Fruit fly (Drosophila melanogaster) whole organism, wandering third instar larva: ENCODE results near the gene CG33969.

Source experiments
- Abd-B ChIP-seq: fragments of >200 bp; optimal IDR thresholded peaks from 2 replicates; lab custom pipeline; 2017; ENCODE audit warnings: missing biosample characterization, missing genetic modification characterization
- CG32264 ChIP-seq: fragments of 200-800 bp; sonication (Bioruptor generic); optimal IDR thresholded peaks from 2 replicates; lab custom pipeline; 2016; ENCODE audit warnings: missing biosample characterization, missing genetic modification characterization
- CG9705 ChIP-seq: fragments of 200-800 bp; sonication (Bioruptor generic); optimal IDR thresholded peaks from 2 replicates; lab custom pipeline; 2018; ENCODE audit warnings: missing biosample characterization, mild to moderate bottlenecking, missing genetic modification characterization
- CrebA ChIP-seq: fragments of 200-800 bp; sonication (Bioruptor generic); optimal IDR thresholded peaks from 2 replicates; lab custom pipeline; 2016; ENCODE audit warnings: missing biosample characterization, mild to moderate bottlenecking, missing genetic modification characterization, borderline replicate concordance
- Dfd ChIP-seq: fragments of >200 bp; optimal IDR thresholded peaks from 2 replicates; lab custom pipeline; 2017; ENCODE audit warnings: missing biosample characterization, missing genetic modification characterization
- Dif ChIP-seq: fragments of 200-275, 200-300 bp; sonication (Bioruptor generic); optimal IDR thresholded peaks from 2 replicates; lab custom pipeline; 2018; ENCODE audit warnings: missing biosample characterization, missing genetic modification characterization; ENCODE audit not compliant: partially characterized antibody
- GATAd ChIP-seq: sonication (Bioruptor generic); optimal IDR thresholded peaks from 2 replicates; lab custom pipeline; 2016; ENCODE audit warnings: missing biosample characterization, missing genetic modification characterization
- Hnf4 ChIP-seq: fragments of 200-800 bp; sonication (Bioruptor generic); optimal IDR thresholded peaks from 2 replicates; lab custom pipeline; 2016; ENCODE audit warnings: missing biosample characterization, mild to moderate bottlenecking, missing genetic modification characterization
- Hr78 ChIP-seq: fragments of >200 bp; optimal IDR thresholded peaks from 2 replicates; lab custom pipeline; 2017; ENCODE audit warnings: missing biosample characterization, missing genetic modification characterization
- Hr83 ChIP-seq: fragments of 200-300 bp; sonication (Bioruptor generic); optimal IDR thresholded peaks from 2 replicates; lab custom pipeline; 2016; ENCODE audit warnings: missing biosample characterization, mild to moderate bottlenecking, missing genetic modification characterization, moderate library complexity; ENCODE audit not compliant: poor library complexity, severe bottlenecking
- Jra ChIP-seq: sonication (Bioruptor generic); optimal IDR thresholded peaks from 2 replicates; lab custom pipeline; 2016; ENCODE audit warnings: missing biosample characterization, missing genetic modification characterization
- Mio ChIP-seq: sonication (Bioruptor generic); optimal IDR thresholded peaks from 2 replicates; lab custom pipeline; 2016; ENCODE audit warnings: missing biosample characterization, missing genetic modification characterization
- Myc ChIP-seq: fragments of >200 bp; optimal IDR thresholded peaks from 2 replicates; lab custom pipeline; 2017
- N ChIP-seq: fragments of >200 bp; optimal IDR thresholded peaks from 2 replicates; lab custom pipeline; 2018; ENCODE audit warnings: missing biosample characterization, missing external identifiers, missing genetic modification characterization
- OdsH ChIP-seq: fragments of 200-800 bp; sonication (Bioruptor generic); optimal IDR thresholded peaks from 2 replicates; lab custom pipeline; 2016; ENCODE audit warnings: missing biosample characterization, mild to moderate bottlenecking, missing genetic modification characterization
- Rel ChIP-seq, 2 experiments: fragments of 200-800 bp; sonication (Bioruptor generic) in 1 of 2; optimal IDR thresholded peaks; 2 replicates in 1 of 2; 3 replicates in 1 of 2; lab custom pipeline; 2016 to 2019; ENCODE audit warnings: mild to moderate bottlenecking in 2 of 2, missing biosample characterization in 2 of 2, missing genetic modification characterization in 2 of 2, moderate library complexity in 1 of 2
- Sp1 ChIP-seq: fragments of 200-800 bp; sonication (Bioruptor generic); optimal IDR thresholded peaks from 3 replicates; lab custom pipeline; 2019; ENCODE audit warnings: missing biosample characterization, mild to moderate bottlenecking, missing genetic modification characterization, moderate library complexity
- Vsx2 ChIP-seq: fragments of 200-300, 225-300 bp; sonication (Bioruptor generic); optimal IDR thresholded peaks from 2 replicates; lab custom pipeline; 2018; ENCODE audit warnings: missing biosample characterization, missing genetic modification characterization; ENCODE audit not compliant: partially characterized antibody
- brk ChIP-seq: fragments of 200-800 bp; sonication (Bioruptor generic); optimal IDR thresholded peaks from 2 replicates; lab custom pipeline; 2016; ENCODE audit warnings: missing biosample characterization, mild to moderate bottlenecking, missing genetic modification characterization
- dl ChIP-seq, 2 experiments: fragments of 175-275, 200-275 bp in 1 of 2; fragments of 200-275 bp in 1 of 2; sonication (Bioruptor generic); optimal IDR thresholded peaks; lab custom pipeline; 2018; ENCODE audit warnings: mild to moderate bottlenecking in 2 of 2, missing biosample characterization in 2 of 2, missing genetic modification characterization in 2 of 2, moderate library complexity in 2 of 2; ENCODE audit not compliant: partially characterized antibody in 2 of 2, insufficient read depth in 1 of 2
- dmrt93B ChIP-seq: fragments of 200-800 bp; sonication (Bioruptor generic); optimal IDR thresholded peaks from 2 replicates; lab custom pipeline; 2018; ENCODE audit warnings: missing biosample characterization, mild to moderate bottlenecking, missing genetic modification characterization
- dsf ChIP-seq: sonication (Bioruptor generic); optimal IDR thresholded peaks from 2 replicates; lab custom pipeline; 2016; ENCODE audit warnings: missing biosample characterization, missing genetic modification characterization, borderline replicate concordance
- ey ChIP-seq: fragments of 200-800 bp; sonication (Bioruptor generic); optimal IDR thresholded peaks from 2 replicates; lab custom pipeline; 2016; ENCODE audit warnings: missing biosample characterization, missing genetic modification characterization
- foxo ChIP-seq, 2 experiments: fragments of 200-800 bp; sonication (Bioruptor generic); optimal IDR thresholded peaks; 2 replicates in 1 of 2; 3 replicates in 1 of 2; lab custom pipeline; 2016 to 2017; ENCODE audit warnings: missing biosample characterization in 2 of 2, missing genetic modification characterization in 2 of 2
- fru ChIP-seq: fragments of 200-800 bp; sonication (Bioruptor generic); optimal IDR thresholded peaks from 3 replicates; lab custom pipeline; 2016; ENCODE audit warnings: missing biosample characterization, mild to moderate bottlenecking, missing genetic modification characterization
- h ChIP-seq: fragments of 200-800 bp; sonication (Bioruptor generic); optimal IDR thresholded peaks from 3 replicates; lab custom pipeline; 2016; ENCODE audit warnings: missing biosample characterization, mild to moderate bottlenecking, missing genetic modification characterization
- jim ChIP-seq: fragments of 175-275, 200-325 bp; sonication (Bioruptor generic); optimal IDR thresholded peaks from 2 replicates; lab custom pipeline; 2016; ENCODE audit warnings: missing biosample characterization, mild to moderate bottlenecking, missing genetic modification characterization
- lola ChIP-seq: fragments of >200 bp; optimal IDR thresholded peaks from 2 replicates; lab custom pipeline; 2017; ENCODE audit warnings: missing biosample characterization, missing genetic modification characterization
- pan ChIP-seq: fragments of >200 bp; optimal IDR thresholded peaks from 2 replicates; lab custom pipeline; 2017
- psq ChIP-seq: fragments of 200-800 bp; sonication (Bioruptor generic); optimal IDR thresholded peaks from 3 replicates; lab custom pipeline; 2017; ENCODE audit warnings: missing biosample characterization, mild to moderate bottlenecking, missing genetic modification characterization, moderate library complexity
- rgr ChIP-seq: fragments of 200-800 bp; sonication (Bioruptor generic); optimal IDR thresholded peaks from 3 replicates; lab custom pipeline; 2016; ENCODE audit warnings: missing biosample characterization, mild to moderate bottlenecking, missing genetic modification characterization
- sage ChIP-seq: fragments of 200-800 bp; sonication (Bioruptor generic); optimal IDR thresholded peaks from 2 replicates; lab custom pipeline; 2016; ENCODE audit warnings: missing biosample characterization, mild to moderate bottlenecking, missing genetic modification characterization
- sv ChIP-seq: fragments of 200-800 bp; sonication (Bioruptor generic); optimal IDR thresholded peaks from 3 replicates; lab custom pipeline; 2016; ENCODE audit warnings: missing biosample characterization, missing genetic modification characterization
- tai ChIP-seq: sonication (Bioruptor generic); optimal IDR thresholded peaks from 2 replicates; lab custom pipeline; 2016; ENCODE audit warnings: missing biosample characterization, missing genetic modification characterization
- woc ChIP-seq: sonication (Bioruptor generic); optimal IDR thresholded peaks from 2 replicates; lab custom pipeline; 2016; ENCODE audit warnings: missing biosample characterization, mild to moderate bottlenecking, missing genetic modification characterization

The CG33969 gene

DNA sequence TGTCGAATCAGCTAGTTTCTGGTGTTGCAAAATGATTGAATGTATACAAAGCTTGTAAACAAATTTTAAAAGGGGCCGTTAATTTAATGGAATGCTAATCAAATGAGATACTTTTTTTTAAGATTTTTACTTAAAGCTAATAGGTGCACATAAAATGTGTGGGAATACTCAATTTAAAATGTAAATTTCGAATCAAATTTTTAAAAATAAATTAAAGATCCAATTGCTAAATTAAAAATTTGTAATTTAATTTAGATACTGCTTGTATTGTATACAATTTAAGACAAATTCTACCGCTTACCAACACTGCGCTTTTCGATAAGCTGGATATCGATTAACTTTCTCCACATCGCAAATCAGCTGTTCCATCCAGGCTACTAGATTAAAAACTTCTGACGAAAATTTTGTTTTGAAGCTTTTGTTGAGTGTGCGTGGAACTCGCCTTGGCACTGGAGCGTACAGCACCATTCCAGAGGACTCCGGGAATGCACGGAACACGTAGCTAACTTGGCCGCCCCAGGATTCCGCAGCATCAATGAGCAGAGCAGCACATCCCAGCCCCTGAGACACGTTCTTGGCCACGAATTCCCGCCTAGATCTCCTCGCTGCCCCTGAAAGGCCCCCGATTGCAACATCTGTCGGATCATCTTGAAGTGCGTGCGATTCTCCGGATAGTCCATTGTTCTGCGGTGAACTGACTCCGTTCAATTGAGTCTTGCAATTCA is 9.1 kb downstream of the CG33969 start, which contains the start of the genes CG5498 and fbl (continued):
- TF ChIP-seq CG9705 (GFP tag; lab: Kevin White, UChicago) = peak; percentile 38
- no peak for TF ChIP-seq Vsx2 (GFP tag; lab: Kevin White, UChicago)
- no peak for TF ChIP-seq Dif (GFP tag; lab: Kevin White, UChicago)
- TF ChIP-seq Myc (lab: Kevin White, UChicago) = no peak
- no peak for TF ChIP-seq dl (GFP tag; optimal IDR thresholded peaks at IDR 0.05; lab: Kevin White, UChicago; ENCODE audit: insufficient read depth in 1 of 2, partially characterized antibody in 2 of 2)
- TF ChIP-seq Hr83 (GFP tag; lab: Kevin White, UChicago) = peak; percentile 48
- no peak for TF ChIP-seq N (GFP tag; lab: Kevin White, UChicago)
- TF ChIP-seq tai = no peak
- peak; percentile 85 for TF ChIP-seq OdsH (GFP tag; lab: Kevin White, UChicago)
- TF ChIP-seq Hr78 (GFP tag; lab: Kevin White, UChicago) = no peak
- no peak for TF ChIP-seq Rel (GFP tag; optimal IDR thresholded peaks at IDR 0.05; lab: Kevin White, UChicago)
- TF ChIP-seq Rel (tag; optimal IDR thresholded peaks at IDR 0.05; lab: Kevin White, UChicago) = peak; percentile 57
- TF ChIP-seq Dfd (GFP tag; lab: Kevin White, UChicago) = no peak

DNA sequence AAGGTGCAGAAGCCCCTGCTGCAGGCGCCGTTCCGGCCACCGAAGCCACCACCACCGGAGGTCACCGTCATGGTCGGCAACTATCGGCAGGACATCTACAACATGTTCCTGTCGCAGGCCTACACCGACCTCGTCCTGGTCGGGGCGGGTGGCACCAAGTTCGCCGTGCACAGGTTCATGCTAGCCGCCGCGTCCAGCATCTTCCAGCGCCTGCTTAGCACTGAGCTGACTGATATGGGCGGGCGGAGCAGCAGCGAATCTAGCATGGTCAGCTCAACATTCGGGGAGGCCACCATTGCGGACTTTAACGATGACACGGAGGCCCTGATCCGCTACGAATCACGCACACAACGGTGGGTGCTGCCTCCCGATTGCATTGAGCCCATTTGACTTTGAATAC is 13.9 kb downstream of the CG33969 start:
- no peak for TF ChIP-seq ey (GFP tag; lab: Kevin White, UChicago)
- TF ChIP-seq tai = no peak
- TF ChIP-seq GATAd (GFP tag; lab: Kevin White, UChicago) = no peak
- no peak for TF ChIP-seq Hr78 (GFP tag; lab: Kevin White, UChicago)
- TF ChIP-seq Myc (lab: Kevin White, UChicago) = no peak
- TF ChIP-seq h (GFP tag; lab: Kevin White, UChicago) = no peak
- TF ChIP-seq Hr83 (GFP tag; lab: Kevin White, UChicago) = no peak
- no peak for TF ChIP-seq dmrt93B (GFP tag; lab: Kevin White, UChicago)
- TF ChIP-seq Vsx2 (GFP tag; lab: Kevin White, UChicago) = no peak
- TF ChIP-seq, all 38 proteins: peak for 0

DNA sequence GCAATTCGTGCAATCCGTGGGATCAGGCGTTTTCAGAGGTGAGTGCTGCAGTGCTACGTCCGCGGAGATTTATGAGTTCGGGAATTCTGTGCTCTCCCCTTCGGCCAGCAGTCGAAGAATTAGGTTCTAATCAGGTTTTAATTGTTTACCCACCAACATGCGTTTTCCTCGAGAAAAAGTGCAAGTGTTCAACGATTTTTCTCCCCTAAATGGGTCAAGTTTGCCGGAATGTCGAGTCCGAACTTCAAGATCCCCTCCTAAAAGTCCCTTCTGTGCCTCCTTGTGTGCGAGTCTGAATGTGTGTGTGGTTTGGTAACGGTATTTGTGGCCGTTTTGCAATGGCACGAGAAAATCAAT is 16.8 kb downstream of the CG33969 start:
- no peak for TF ChIP-seq pan (lab: Kevin White, UChicago)
- no peak for TF ChIP-seq dmrt93B (GFP tag; lab: Kevin White, UChicago)
- no peak for TF ChIP-seq sage
- no peak for TF ChIP-seq dsf (GFP tag; lab: Kevin White, UChicago)
- TF ChIP-seq Hnf4 (GFP tag; lab: Kevin White, UChicago) = no peak
- TF ChIP-seq jim = no peak
- TF ChIP-seq Rel (GFP tag; optimal IDR thresholded peaks at IDR 0.05; lab: Kevin White, UChicago) = no peak
- TF ChIP-seq Rel (tag; optimal IDR thresholded peaks at IDR 0.05; lab: Kevin White, UChicago) = no peak
- TF ChIP-seq CrebA = no peak
- no peak for TF ChIP-seq Abd-B

DNA sequence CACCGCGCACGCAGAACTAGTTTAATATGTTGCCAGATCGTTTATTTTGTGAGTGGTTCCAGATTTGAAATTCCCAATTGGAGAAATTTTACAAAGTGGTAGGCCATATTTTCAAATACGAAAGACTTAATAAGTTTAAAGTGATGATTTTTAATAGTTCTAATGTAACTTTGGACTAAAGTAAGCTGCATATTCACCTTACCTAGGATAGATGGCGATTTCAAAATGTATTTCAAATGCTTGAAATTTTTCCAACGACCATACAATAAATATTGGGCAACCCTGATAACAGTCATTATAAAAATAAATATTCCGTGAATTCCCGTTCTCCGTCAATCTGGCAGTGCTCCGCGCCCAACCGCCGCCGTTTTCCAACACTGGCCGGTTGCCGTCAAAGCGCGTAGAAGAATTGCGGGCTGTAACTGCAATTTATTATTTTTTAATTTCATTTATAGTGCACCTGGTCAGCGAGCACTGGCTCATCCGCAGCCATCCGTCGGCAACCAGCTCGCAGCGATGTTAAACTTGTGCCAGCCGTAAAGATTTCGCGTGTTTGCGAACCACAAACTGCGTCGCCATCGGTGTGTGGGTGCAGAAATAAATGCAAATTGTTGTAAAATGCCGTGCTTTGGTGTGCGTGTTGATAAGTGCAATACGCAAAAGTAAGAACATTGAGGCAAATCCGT is 17.3 kb downstream of the CG33969 start, which contains the start of the genes Ide and RhoBTB:
Gene Ide (minus strand): TSS at position 19 of the 686 bp plus-strand sequence.
Gene RhoBTB (plus strand): TSS at position 365 of the 686 bp plus-strand sequence.
- TF ChIP-seq N (GFP tag; lab: Kevin White, UChicago) (no peak), Sp1 (peak; percentile 77), fru (GFP tag; lab: Kevin White, UChicago) (peak; percentile 84), rgr (GFP tag; lab: Kevin White, UChicago) (peak; percentile 83), jim (no peak), Hnf4 (GFP tag; lab: Kevin White, UChicago) (peak; percentile 66), Abd-B (no peak), ey (GFP tag; lab: Kevin White, UChicago) (peak; percentile 86), Dfd (GFP tag; lab: Kevin White, UChicago) (no peak), Hr83 (GFP tag; lab: Kevin White, UChicago) (peak; percentile 37), foxo (GFP tag; optimal IDR thresholded peaks at IDR 0.05; lab: Kevin White, UChicago) (peak; percentile 26 to 89), Jra (GFP tag; lab: Kevin White, UChicago) (no peak), Vsx2 (GFP tag; lab: Kevin White, UChicago) (no peak), CrebA (no peak), sv (peak; percentile 86), tai (no peak), Dif (GFP tag; lab: Kevin White, UChicago) (no peak), h (GFP tag; lab: Kevin White, UChicago) (peak; percentile 83), Rel (GFP tag; optimal IDR thresholded peaks at IDR 0.05; lab: Kevin White, UChicago) (no peak), Rel (tag; optimal IDR thresholded peaks at IDR 0.05; lab: Kevin White, UChicago) (peak; percentile 98), Myc (lab: Kevin White, UChicago) (no peak), GATAd (GFP tag; lab: Kevin White, UChicago) (peak; percentile 33), psq (GFP tag; lab: Kevin White, UChicago) (peak; percentile 69), lola (no peak), dsf (GFP tag; lab: Kevin White, UChicago) (no peak), dmrt93B (GFP tag; lab: Kevin White, UChicago) (peak; percentile 66), brk (GFP tag; lab: Kevin White, UChicago) (no peak), CG9705 (GFP tag; lab: Kevin White, UChicago) (peak; percentile 86), OdsH (GFP tag; lab: Kevin White, UChicago) (peak; percentile 58), woc (GFP tag; lab: Kevin White, UChicago) (peak; percentile 83), pan (lab: Kevin White, UChicago) (no peak), Hr78 (GFP tag; lab: Kevin White, UChicago) (no peak), sage (no peak), CG32264 (GFP tag; lab: Kevin White, UChicago) (peak; percentile 25), Mio (no peak)
